Worm (Caenorhabditis elegans): Measurements from ENCODE around the gene C13C4.8.

C13C4.8 gene

ce11 chrV:12075983-12076382 lies 41.8 kb upstream of the C13C4.8 start:
- TF ChIP-seq mls-2 (tag; optimal IDR thresholded peaks at IDR 0.05), result no peak
- no peak for TF ChIP-seq ceh-83 (GFP tag; optimal IDR thresholded peaks at IDR 0.05)
- no peak for TF ChIP-seq tbx-8 (GFP tag; optimal IDR thresholded peaks at IDR 0.05)
- no peak for TF ChIP-seq unc-120 (tag; optimal IDR thresholded peaks at IDR 0.05; ENCODE audit: poor library complexity, severe bottlenecking)
- no peak for TF ChIP-seq flh-1 (GFP tag; optimal IDR thresholded peaks at IDR 0.05)
- no peak for TF ChIP-seq ham-2 (GFP tag; optimal IDR thresholded peaks at IDR 0.05)
- no peak for TF ChIP-seq M03D4.4 (tag; optimal IDR thresholded peaks at IDR 0.05)
- TF ChIP-seq ztf-11 (tag; optimal IDR thresholded peaks at IDR 0.05), result no peak
- TF ChIP-seq nhr-2 (tag; optimal IDR thresholded peaks at IDR 0.05), result no peak
- no peak for TF ChIP-seq drap-1 (GFP tag; optimal IDR thresholded peaks at IDR 0.05)
- no peak for TF ChIP-seq nhr-76 (tag; optimal IDR thresholded peaks at IDR 0.05)
- no peak for TF ChIP-seq ceh-39 (tag; optimal IDR thresholded peaks at IDR 0.05)
- TF ChIP-seq blmp-1 (tag; optimal IDR thresholded peaks at IDR 0.05), result no peak
- no peak for TF ChIP-seq lin-13 (tag; optimal IDR thresholded peaks at IDR 0.05)

ce11 chrV:12080274-12080673 lies 37.5 kb upstream of the C13C4.8 start, which contains the start of gene R07B7.9:
R07B7.9 (minus strand) TSS chrV:12080374.
- TF ChIP-seq ztf-11 (tag; optimal IDR thresholded peaks at IDR 0.05) (no peak), elt-3 (tag; optimal IDR thresholded peaks at IDR 0.05) (no peak), lsy-2 (tag; optimal IDR thresholded peaks at IDR 0.05) (no peak), mls-2 (tag; optimal IDR thresholded peaks at IDR 0.05) (no peak), unc-62 (GFP tag; optimal IDR thresholded peaks at IDR 0.05) (no peak), nhr-28 (tag; optimal IDR thresholded peaks at IDR 0.05) (no peak), unc-120 (tag; optimal IDR thresholded peaks at IDR 0.05; ENCODE audit: poor library complexity, severe bottlenecking) (no peak), mab-5 (tag; optimal IDR thresholded peaks at IDR 0.05) (no peak), drap-1 (GFP tag; optimal IDR thresholded peaks at IDR 0.05) (no peak), M03D4.4 (tag; optimal IDR thresholded peaks at IDR 0.05) (no peak), snpc-4 (tag; optimal IDR thresholded peaks at IDR 0.05) (no peak), flh-1 (GFP tag; optimal IDR thresholded peaks at IDR 0.05) (no peak)

- no peak for TF ChIP-seq mls-2 (tag; optimal IDR thresholded peaks at IDR 0.05)
- TF ChIP-seq lin-13 (tag; optimal IDR thresholded peaks at IDR 0.05), result no peak
- TF ChIP-seq unc-62 (GFP tag; optimal IDR thresholded peaks at IDR 0.05), result no peak
Measured at ce11 chrV:12082932-12083331, 34.9 kb upstream of the C13C4.8 start, which contains the start of gene R07B7.10. R07B7.10 (plus strand) TSS chrV:12083216.

- TF ChIP-seq ceh-39 (tag; optimal IDR thresholded peaks at IDR 0.05) (no peak), drap-1 (GFP tag; optimal IDR thresholded peaks at IDR 0.05) (no peak), M03D4.4 (tag; optimal IDR thresholded peaks at IDR 0.05) (no peak), bed-3 (GFP tag; optimal IDR thresholded peaks at IDR 0.05) (no peak), nhr-12 (tag; optimal IDR thresholded peaks at IDR 0.05) (no peak), nhr-2 (tag; optimal IDR thresholded peaks at IDR 0.05) (no peak), lin-32 (GFP tag; optimal IDR thresholded peaks at IDR 0.05) (no peak), tbx-8 (GFP tag; optimal IDR thresholded peaks at IDR 0.05) (no peak), nhr-76 (tag; optimal IDR thresholded peaks at IDR 0.05) (no peak), ham-2 (GFP tag; optimal IDR thresholded peaks at IDR 0.05) (no peak), mls-2 (tag; optimal IDR thresholded peaks at IDR 0.05) (no peak)
Measured at ce11 chrV:12084216-12084615, 33.6 kb upstream of the C13C4.8 start, which contains the start of gene R07B7.8. R07B7.8 (minus strand) TSS chrV:12084316.

ce11 chrV:12085867-12086634 lies 31.8 kb upstream of the C13C4.8 start:
- no peak for TF ChIP-seq ztf-11 (tag; optimal IDR thresholded peaks at IDR 0.05)
- TF ChIP-seq hlh-1 (tag; optimal IDR thresholded peaks at IDR 0.05), result peak; percentile 67

ce11 chrV:12086934-12087333 lies 30.9 kb upstream of the C13C4.8 start, which contains the start of gene gana-1:
gana-1 (plus strand) TSS chrV:12087234.
- TF ChIP-seq lin-13 (tag; optimal IDR thresholded peaks at IDR 0.05) (no peak), elt-3 (tag; optimal IDR thresholded peaks at IDR 0.05) (no peak), cnd-1 (tag; optimal IDR thresholded peaks at IDR 0.05) (no peak), tbx-8 (GFP tag; optimal IDR thresholded peaks at IDR 0.05) (no peak)

- no peak for TF ChIP-seq flh-1 (GFP tag; optimal IDR thresholded peaks at IDR 0.05)
- TF ChIP-seq nhr-76 (tag; optimal IDR thresholded peaks at IDR 0.05), result no peak
- TF ChIP-seq zip-8 (tag; optimal IDR thresholded peaks at IDR 0.05), result no peak
- TF ChIP-seq lin-32 (GFP tag; optimal IDR thresholded peaks at IDR 0.05), result no peak
- TF ChIP-seq nhr-12 (tag; optimal IDR thresholded peaks at IDR 0.05), result no peak
- no peak for TF ChIP-seq snpc-4 (tag; optimal IDR thresholded peaks at IDR 0.05)
- no peak for TF ChIP-seq lin-13 (tag; optimal IDR thresholded peaks at IDR 0.05)
- TF ChIP-seq mab-5 (tag; optimal IDR thresholded peaks at IDR 0.05), result no peak
- TF ChIP-seq unc-62 (GFP tag; optimal IDR thresholded peaks at IDR 0.05), result no peak
- TF ChIP-seq nhr-28 (tag; optimal IDR thresholded peaks at IDR 0.05), result no peak
- no peak for TF ChIP-seq ceh-43 (GFP tag; optimal IDR thresholded peaks at IDR 0.05)
- no peak for TF ChIP-seq nhr-237 (tag; optimal IDR thresholded peaks at IDR 0.05)
Measured at ce11 chrV:12088773-12089172, 29.0 kb upstream of the C13C4.8 start, which contains the start of gene R07B7.12. R07B7.12 (plus strand) TSS chrV:12089073.
